Worm (Caenorhabditis elegans) whole organism, L4 larva: ENCODE data around the gene afmd-1.

Source experiments
- R02D3.7 ChIP-seq: fragments of 150-350 bp; sonication (generic microtip); optimal IDR thresholded peaks from 3 replicates; lab custom pipeline; 2014; ENCODE audit warnings: missing biosample characterization, missing genetic modification characterization
- lsy-2 ChIP-seq, 2 experiments: fragments of 150-350 bp in 1 of 2; sonication (generic microtip) in 1 of 2; optimal IDR thresholded peaks; 2 replicates each; lab custom pipeline; 2014 to 2017; ENCODE audit warnings: missing biosample characterization in 2 of 2, missing genetic modification characterization in 2 of 2
- mxl-3 ChIP-seq: fragments of 200-800 bp; sonication (Bioruptor generic); optimal IDR thresholded peaks from 2 replicates; lab custom pipeline; 2018; ENCODE audit warnings: mild to moderate bottlenecking, missing genetic modification characterization, missing compliant biosample characterization
- nhr-237 ChIP-seq: sonication (generic microtip); optimal IDR thresholded peaks from 2 replicates; lab custom pipeline; 2017; ENCODE audit warnings: missing biosample characterization, missing genetic modification characterization
- nhr-48 ChIP-seq: sonication (generic microtip); optimal IDR thresholded peaks from 2 replicates; lab custom pipeline; 2016; ENCODE audit warnings: mild to moderate bottlenecking, missing genetic modification characterization, missing compliant biosample characterization

DNA sequence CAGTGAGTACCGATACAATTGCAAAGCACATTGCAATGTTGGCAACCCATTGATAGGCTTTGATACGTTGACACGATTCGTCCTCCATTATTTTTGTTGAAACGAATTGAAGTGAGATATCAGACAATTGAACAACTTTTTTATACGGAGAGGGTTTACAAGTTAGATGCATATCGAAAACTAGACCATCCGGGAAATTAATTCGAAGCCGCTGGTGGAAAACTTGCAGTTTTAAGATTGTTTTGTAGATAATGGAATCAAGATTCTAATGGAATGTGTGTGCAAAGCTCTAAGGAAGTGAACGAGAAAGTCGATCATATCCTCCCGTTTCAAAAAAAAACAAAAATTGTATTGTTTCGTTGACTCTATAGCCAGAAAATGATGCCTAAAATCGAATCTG is 2.5 kb downstream of the afmd-1 start, which contains the start of gene col-114:
- TF ChIP-seq R02D3.7 (tag; lab: Kevin White, UChicago) (no peak), mxl-3 (GFP tag; lab: Kevin White, UChicago) (no peak), lsy-2 (tag; optimal IDR thresholded peaks at IDR 0.05; lab: Kevin White, UChicago) (no peak), nhr-237 (tag; lab: Kevin White, UChicago) (no peak), nhr-48 (no peak)
